Worm (Caenorhabditis elegans): Measurements from ENCODE around the gene C18D11.6.

ce11 chrIII:11807418-11807817, 2.9 kb upstream of the C18D11.6 start, which contains the start of gene C18D11.10:
- no peak for TF ChIP-seq tbx-2 (tag; optimal IDR thresholded peaks at IDR 0.05)
- TF ChIP-seq pha-4 (tag; optimal IDR thresholded peaks at IDR 0.05) = no peak
- TF ChIP-seq ztf-16 (tag; optimal IDR thresholded peaks at IDR 0.05) = no peak
- no peak for TF ChIP-seq ceh-9 (tag; optimal IDR thresholded peaks at IDR 0.05)
- no peak for TF ChIP-seq nfya-1 (tag; optimal IDR thresholded peaks at IDR 0.05)
- TF ChIP-seq pqm-1 (tag; optimal IDR thresholded peaks at IDR 0.05) = no peak
- TF ChIP-seq fkh-10 (GFP tag; optimal IDR thresholded peaks at IDR 0.05) = no peak
- no peak for TF ChIP-seq hlh-6 (tag; optimal IDR thresholded peaks at IDR 0.05)
- no peak for TF ChIP-seq ceh-24 (tag; optimal IDR thresholded peaks at IDR 0.05)
- TF ChIP-seq unc-42 (tag; optimal IDR thresholded peaks at IDR 0.05) = no peak
- no peak for TF ChIP-seq ama-1 (optimal IDR thresholded peaks at IDR 0.05)
- no peak for TF ChIP-seq ceh-30 (tag; optimal IDR thresholded peaks at IDR 0.05)
- no peak for TF ChIP-seq nhr-11 (tag; optimal IDR thresholded peaks at IDR 0.05)
- no peak for TF ChIP-seq Y22D7AL.16 (tag; optimal IDR thresholded peaks at IDR 0.05)

Data from whole organism, late embryonic.